Fruit fly (Drosophila melanogaster) whole organism, prepupa: ENCODE measurements around the gene Grip128.

Experiments used
- CG11294 ChIP-seq: fragments of 200-800 bp; sonication (Bioruptor generic); IDR thresholded peaks from 2 replicates; pipeline ENCODE4 v1.3.6; 2022; ENCODE audit warnings: missing biosample characterization, missing genetic modification characterization
- Lpt ChIP-seq: fragments of 200-800 bp; sonication (Bioruptor generic); optimal IDR thresholded peaks from 3 replicates; lab custom pipeline; 2016; ENCODE audit warnings: missing biosample characterization, missing genetic modification characterization
- Sox14 ChIP-seq: fragments of 200-800 bp; sonication (Bioruptor generic); optimal IDR thresholded peaks from 3 replicates; lab custom pipeline; 2016; ENCODE audit warnings: missing biosample characterization, missing genetic modification characterization

DNA sequence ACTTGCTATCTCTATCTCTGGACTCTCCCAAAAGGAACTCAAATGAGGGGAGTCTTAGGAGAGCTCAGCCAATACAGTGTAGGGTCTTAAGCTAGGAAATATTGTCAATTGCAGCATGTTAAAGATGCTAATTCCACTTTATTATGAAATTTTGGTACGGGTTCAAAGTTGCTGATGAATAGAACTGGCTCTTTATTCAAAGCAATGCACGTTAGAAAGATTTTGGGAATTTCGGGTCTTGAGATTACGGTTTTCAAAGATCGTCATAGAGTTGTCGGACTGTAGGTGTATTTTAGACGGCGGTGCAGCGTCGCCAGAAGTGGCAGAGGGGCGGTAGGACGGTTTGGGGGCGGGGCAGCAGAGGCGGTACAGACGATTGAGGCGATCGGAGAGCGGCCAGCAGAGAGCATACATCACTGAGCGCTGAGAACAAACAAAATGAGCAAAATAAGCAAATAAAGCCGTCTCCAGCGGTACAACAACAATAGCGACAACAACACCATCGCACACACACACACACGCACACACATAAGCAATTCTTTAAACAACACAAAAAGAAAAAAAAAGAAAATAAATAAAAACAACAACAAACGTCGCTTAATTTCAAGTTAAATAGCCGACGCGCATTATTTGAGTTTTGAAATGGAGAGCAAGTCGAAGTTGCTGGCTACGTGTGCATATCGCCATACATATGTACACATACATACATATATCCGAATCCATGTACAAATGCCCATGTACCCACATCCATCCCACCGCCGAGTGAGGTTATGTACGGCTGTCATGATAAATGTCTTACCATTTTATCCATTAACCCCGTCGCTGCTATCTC is 25.7 kb upstream of the Grip128 start:
- TF ChIP-seq Sox14 (GFP tag; lab: Kevin White, UChicago) (no peak), Lpt (no peak), CG11294 (no peak)
